Fruit fly (Drosophila melanogaster): ENCODE results near the gene tal-AA.

DNA sequence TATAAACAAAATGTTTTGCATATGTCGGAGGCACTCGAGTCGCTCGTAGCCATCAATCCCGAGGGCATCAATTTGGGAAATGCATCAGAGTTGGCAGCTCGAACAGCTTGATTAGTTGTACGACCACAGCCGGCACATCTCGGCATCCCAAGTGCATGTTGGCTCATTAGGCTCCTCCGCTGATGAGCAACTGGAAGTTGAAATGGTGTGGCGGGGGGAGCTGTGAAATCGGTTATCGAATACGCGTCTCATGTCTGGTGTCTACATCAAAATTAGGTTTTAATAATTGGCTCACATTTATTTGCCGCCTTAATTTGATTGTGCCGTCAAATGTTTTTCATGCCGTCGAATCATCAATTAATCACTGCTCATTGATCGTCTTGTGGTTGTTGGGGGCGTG is 46.3 kb downstream of the tal-AA start:
- TF ChIP-seq Ravus (GFP tag; IDR thresholded peaks at IDR 0.05) (no peak), HLH54F (GFP tag; optimal IDR thresholded peaks at IDR 0.05) (no peak), en (GFP tag; optimal IDR thresholded peaks at IDR 0.05) (no peak), CG31224 (GFP tag; IDR thresholded peaks at IDR 0.05) (no peak), CG16815 (GFP tag; optimal IDR thresholded peaks at IDR 0.05) (no peak), fd102C (GFP tag; optimal IDR thresholded peaks at IDR 0.05) (no peak), bbx (GFP tag; IDR thresholded peaks at IDR 0.05; ENCODE audit: partially characterized antibody) (no peak), Eip74EF (GFP tag; optimal IDR thresholded peaks at IDR 0.05) (no peak)
